Fruit fly (Drosophila melanogaster): ENCODE results near the gene CG14300.

DNA sequence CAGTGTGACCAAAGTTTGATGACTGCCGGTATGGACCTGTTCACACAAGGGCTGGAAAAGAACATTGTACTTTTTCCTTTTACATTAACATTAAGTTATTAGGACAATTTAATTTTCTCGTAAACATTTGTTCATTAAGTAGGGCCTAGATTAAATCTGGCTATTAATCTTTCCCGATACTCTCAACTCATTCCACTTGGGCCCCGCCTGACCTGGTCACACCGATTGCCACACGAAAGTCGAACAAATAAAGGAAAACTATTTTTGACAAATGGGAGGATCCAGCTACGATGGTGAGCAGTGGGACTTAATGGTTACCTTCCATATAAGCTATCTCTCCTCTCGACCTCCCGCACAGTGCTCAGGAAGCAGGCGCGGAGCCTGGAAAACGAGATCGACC lies 30.0 kb downstream of the CG14300 start, which contains the start of the genes Cpsf73 and Gos28:
- no peak for TF ChIP-seq rn (GFP tag; IDR thresholded peaks at IDR 0.05)
- TF ChIP-seq D1 (tag; optimal IDR thresholded peaks at IDR 0.05): no peak

All from whole organism, pupa.